Worm (Caenorhabditis elegans): ENCODE measurements around the gene del-2.

ce11 chrIV:9627033-9627432, 14.8 kb downstream of the del-2 start:
- TF ChIP-seq flt-1 (GFP tag; IDR thresholded peaks at IDR 0.05) = no peak
- no peak for TF ChIP-seq cog-1 (tag; optimal IDR thresholded peaks at IDR 0.05)
- TF ChIP-seq ztf-29 (GFP tag; IDR thresholded peaks at IDR 0.05) = no peak
- no peak for TF ChIP-seq ref-1 (GFP tag; conservative IDR thresholded peaks at IDR 0.05)
